Fruit fly (Drosophila melanogaster) whole organism, prepupa: ENCODE results near the gene Sqor.

Experiments
- CG10669 ChIP-seq: fragments of 200-800 bp; sonication (Bioruptor generic); optimal IDR thresholded peaks from 3 replicates; lab custom pipeline; 2018; ENCODE audit warnings: missing biosample characterization, mild to moderate bottlenecking, missing genetic modification characterization, moderate library complexity
- Hr38 ChIP-seq: sonication (Bioruptor generic); optimal IDR thresholded peaks from 2 replicates; lab custom pipeline; 2016; ENCODE audit warnings: missing biosample characterization, missing genetic modification characterization
- OdsH ChIP-seq: fragments of 200-800 bp; sonication (Bioruptor generic); optimal IDR thresholded peaks from 3 replicates; lab custom pipeline; 2016; ENCODE audit warnings: missing biosample characterization, missing genetic modification characterization
- Sox102F ChIP-seq: fragments of 200-800 bp; sonication (Bioruptor generic); optimal IDR thresholded peaks from 2 replicates; lab custom pipeline; 2016; ENCODE audit warnings: missing biosample characterization, mild to moderate bottlenecking, missing genetic modification characterization
- dsx ChIP-seq: fragments of 200-800 bp; optimal IDR thresholded peaks from 3 replicates; lab custom pipeline; 2019; ENCODE audit warnings: missing biosample characterization, mild to moderate bottlenecking, missing genetic modification characterization, moderate library complexity; ENCODE audit not compliant: poor library complexity, severe bottlenecking
- fd85E ChIP-seq: fragments of 200-800 bp; sonication (Bioruptor generic); optimal IDR thresholded peaks from 3 replicates; lab custom pipeline; 2016; ENCODE audit warnings: missing biosample characterization, missing genetic modification characterization

dm6 chr3L:4261177-4261576 lies 21.2 kb downstream of the Sqor start:
- TF ChIP-seq dsx: no peak
- no peak for TF ChIP-seq Sox102F
- TF ChIP-seq CG10669 (GFP tag; lab: Kevin White, UChicago): no peak
- no peak for TF ChIP-seq fd85E (GFP tag; lab: Kevin White, UChicago)
- TF ChIP-seq Hr38 (GFP tag; lab: Kevin White, UChicago): no peak
- TF ChIP-seq OdsH (GFP tag; lab: Kevin White, UChicago): no peak
